Fruit fly (Drosophila melanogaster): ENCODE measurements around the gene CG7714.

DNA sequence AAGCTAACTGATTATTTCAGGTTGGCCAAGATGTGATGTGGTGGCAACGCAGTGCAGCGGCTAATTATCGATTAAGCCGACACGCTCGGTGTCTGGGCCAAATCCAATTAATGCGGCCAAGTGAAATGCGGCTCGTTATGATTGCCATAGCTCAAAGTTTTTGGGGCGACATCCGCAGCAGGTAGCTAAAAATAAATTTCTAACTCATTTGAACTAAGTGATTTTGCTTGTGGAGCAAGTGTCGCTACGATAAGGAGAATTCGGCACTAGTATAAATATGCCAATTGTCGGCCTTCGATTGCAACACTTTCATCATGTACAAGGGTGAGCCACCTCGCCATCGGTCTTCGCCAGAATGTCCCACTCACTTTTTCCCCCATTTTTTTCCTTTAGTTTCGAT lies 31.3 kb downstream of the CG7714 start, which contains the start of gene CG34282:
- no peak for TF ChIP-seq Sox15 (GFP tag; optimal IDR thresholded peaks at IDR 0.05)
- no peak for TF ChIP-seq CG4318 (GFP tag; optimal IDR thresholded peaks at IDR 0.05)
- TF ChIP-seq CG7368 (GFP tag; optimal IDR thresholded peaks at IDR 0.05): no peak
- TF ChIP-seq CG6792 (GFP tag; optimal IDR thresholded peaks at IDR 0.05): no peak

Data from whole organism, prepupa.